Fruit fly (Drosophila melanogaster): ENCODE measurements around the gene CG33340.

DNA sequence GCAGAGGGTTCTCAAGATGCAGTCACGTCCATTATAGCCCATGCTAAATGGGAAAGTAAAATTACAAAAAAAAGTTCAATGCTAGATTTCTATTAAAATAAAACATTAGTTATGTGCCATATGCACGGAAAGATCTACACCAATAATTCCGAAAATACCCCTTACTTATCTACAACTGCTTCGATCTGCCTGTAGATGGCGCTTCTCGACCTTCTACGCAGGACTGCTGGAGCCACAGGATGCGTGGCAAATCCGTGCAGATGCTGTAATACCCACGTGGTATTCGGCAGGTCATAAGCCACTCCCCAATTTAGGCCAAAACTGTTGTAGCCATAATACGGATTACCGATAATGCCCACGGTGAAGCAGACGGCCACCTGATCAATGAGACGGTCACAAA, 23.5 kb downstream of the CG33340 start:
- TF ChIP-seq EcR (GFP tag; optimal IDR thresholded peaks at IDR 0.05) (no peak), CG8478 (optimal IDR thresholded peaks at IDR 0.05) (no peak)
